Worm (Caenorhabditis elegans) whole organism, L4 larva: ENCODE data around the gene swm-1.

Experiments used
- Y75B8A.6 ChIP-seq: fragments of 200-800 bp; sonication (Bioruptor generic); IDR thresholded peaks from 2 replicates; pipeline ENCODE4 v1.3.6; 2022; ENCODE audit warnings: missing genetic modification reagents, missing genetic modification characterization, missing compliant biosample characterization
- aha-1 ChIP-seq: fragments of 150-350 bp; peaks from one replicate; lab custom pipeline; 2014; ENCODE audit warnings: missing biosample characterization, missing genetic modification characterization
- ceh-82 ChIP-seq: sonication (generic microtip); optimal IDR thresholded peaks from 2 replicates; lab custom pipeline; 2017; ENCODE audit warnings: missing biosample characterization, missing genetic modification characterization
- ces-1 ChIP-seq: fragments of 150-350 bp; sonication (generic microtip); optimal IDR thresholded peaks from 4 replicates; lab custom pipeline; 2014; ENCODE audit warnings: missing biosample characterization, missing genetic modification reagents, missing genetic modification characterization
- hif-1 ChIP-seq, 2 experiments: sonication (generic microtip); optimal IDR thresholded peaks; 2 replicates each; lab custom pipeline; 2016 to 2017; ENCODE audit warnings: missing compliant biosample characterization in 2 of 2, missing genetic modification characterization in 2 of 2, missing genetic modification reagents in 2 of 2, missing genotype in 2 of 2, mild to moderate bottlenecking in 1 of 2
- hlh-30 ChIP-seq: sonication (generic microtip); optimal IDR thresholded peaks from 2 replicates; lab custom pipeline; 2017; ENCODE audit warnings: antibody characterized with exemption, mild to moderate bottlenecking, missing genetic modification characterization, missing compliant biosample characterization; ENCODE audit not compliant: insufficient read depth
- lin-39 ChIP-seq: fragments of 150-350 bp; optimal IDR thresholded peaks from 2 replicates; lab custom pipeline; 2014; ENCODE audit warnings: missing biosample characterization, missing genetic modification reagents, missing genetic modification characterization
- lsy-2 ChIP-seq, 2 experiments: fragments of 150-350 bp in 1 of 2; sonication (generic microtip) in 1 of 2; optimal IDR thresholded peaks; 2 replicates each; lab custom pipeline; 2014 to 2017; ENCODE audit warnings: missing biosample characterization in 2 of 2, missing genetic modification characterization in 2 of 2
- mdl-1 ChIP-seq, 2 experiments: fragments of 150-350 bp in 1 of 2; sonication (generic microtip) in 1 of 2; optimal IDR thresholded peaks; 2 replicates each; lab custom pipeline; 2014 to 2017; ENCODE audit warnings: missing biosample characterization in 2 of 2, missing genetic modification characterization in 2 of 2
- mep-1 ChIP-seq: fragments of 150-350 bp; sonication (generic microtip); optimal IDR thresholded peaks from 3 replicates; lab custom pipeline; 2014; ENCODE audit warnings: missing biosample characterization, missing genetic modification characterization
- nhr-77 ChIP-seq: fragments of 150-350 bp; optimal IDR thresholded peaks from 2 replicates; lab custom pipeline; 2014; ENCODE audit warnings: missing biosample characterization, missing genetic modification characterization
- skn-1 ChIP-seq: fragments of 150-350 bp; optimal IDR thresholded peaks from 2 replicates; lab custom pipeline; 2014; ENCODE audit warnings: missing biosample characterization, missing genetic modification characterization
- unc-39 ChIP-seq: sonication (generic microtip); optimal IDR thresholded peaks from 2 replicates; lab custom pipeline; 2017; ENCODE audit warnings: missing biosample characterization, missing genetic modification characterization
- unc-62 ChIP-seq, 3 experiments: fragments of 150-350 bp in 1 of 3; sonication (generic microtip); optimal IDR thresholded peaks in 2 of 3; peaks in 1 of 3; 1 replicate in 1 of 3; 2 replicates in 2 of 3; lab custom pipeline; 2014 to 2017; ENCODE audit warnings: missing biosample characterization in 3 of 3, missing genetic modification characterization in 3 of 3, missing genetic modification reagents in 3 of 3, missing genotype in 1 of 3

DNA sequence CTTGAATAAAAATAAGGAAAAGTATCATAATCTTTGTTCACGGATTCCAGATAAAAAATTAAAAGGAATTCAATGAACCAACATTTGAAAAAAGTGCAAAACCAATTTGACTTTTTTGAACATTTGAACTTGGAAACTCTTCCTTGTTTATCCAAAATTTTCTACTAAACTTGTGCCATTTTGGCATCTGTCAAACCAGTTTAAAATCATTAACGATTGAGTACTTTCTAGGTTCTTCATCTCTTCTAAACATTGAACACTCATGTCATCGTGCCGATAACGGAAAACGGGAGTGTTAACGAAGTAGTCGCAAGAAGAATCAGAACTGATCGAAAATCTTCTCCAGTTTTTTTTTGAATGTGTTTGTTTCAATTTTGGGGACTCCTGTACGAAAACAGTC is 29.6 kb upstream of the swm-1 start:
- TF ChIP-seq aha-1 (no peak), nhr-77 (tag; lab: Kevin White, UChicago) (no peak), hlh-30 (no peak), unc-39 (tag; lab: Kevin White, UChicago) (no peak), lin-39 (tag; lab: Kevin White, UChicago) (no peak), mdl-1 (tag; optimal IDR thresholded peaks at IDR 0.05; lab: Kevin White, UChicago) (peak in 1 of 2 experiments; percentile 24), skn-1 (no peak), mep-1 (tag; lab: Kevin White, UChicago) (no peak), lsy-2 (tag; optimal IDR thresholded peaks at IDR 0.05; lab: Kevin White, UChicago) (no peak), ceh-82 (tag; lab: Kevin White, UChicago) (no peak), hif-1 (tag; optimal IDR thresholded peaks at IDR 0.05; lab: Kevin White, UChicago) (no peak), ces-1 (no peak), unc-62 (GFP tag; optimal IDR thresholded peaks at IDR 0.05 in 1 of 2; lab: Kevin White, UChicago) (no peak), unc-62 (tag; optimal IDR thresholded peaks at IDR 0.05; lab: Kevin White, UChicago) (no peak), Y75B8A.6 (no peak)
